Worm (Caenorhabditis elegans) whole organism, midembryonic: ENCODE measurements around the gene tpk-1.

Experiments used
- T22C8.4 ChIP-seq: fragments of 200-800 bp; sonication (Bioruptor generic); IDR thresholded peaks from 2 replicates; pipeline ENCODE4 v1.3.6; 2022; ENCODE audit warnings: missing genetic modification characterization, missing compliant biosample characterization
- cog-1 ChIP-seq: sonication (generic microtip); optimal IDR thresholded peaks from 2 replicates; lab custom pipeline; 2016; ENCODE audit warnings: missing genetic modification characterization, missing compliant biosample characterization
- flt-1 ChIP-seq: fragments of 200-800 bp; sonication (Bioruptor generic); IDR thresholded peaks from 2 replicates; pipeline ENCODE4 v1.3.6; 2022; ENCODE audit warnings: missing genetic modification characterization, missing compliant biosample characterization
- klf-2 ChIP-seq: fragments of 200-800 bp; sonication (Bioruptor generic); conservative IDR thresholded peaks from 2 replicates; pipeline ENCODE4 v1.3.6; 2022; ENCODE audit warnings: missing genetic modification reagents, missing genetic modification characterization, missing compliant biosample characterization
- med-1 ChIP-seq: sonication (generic microtip); optimal IDR thresholded peaks from 2 replicates; lab custom pipeline; 2017; ENCODE audit warnings: missing genetic modification characterization, mild to moderate bottlenecking, missing compliant biosample characterization, antibody characterized with exemption, missing genetic modification reagents; ENCODE audit not compliant: insufficient read depth
- ref-1 ChIP-seq: fragments of 200-800 bp; sonication (Bioruptor generic); conservative IDR thresholded peaks from 2 replicates; pipeline ENCODE4 v1.3.6; 2022; ENCODE audit warnings: missing genetic modification reagents, missing genetic modification characterization, missing compliant biosample characterization
- tab-1 ChIP-seq: fragments of 200-800 bp; sonication (Bioruptor generic); IDR thresholded peaks from 2 replicates; pipeline ENCODE4 v1.3.6; 2022; ENCODE audit warnings: missing genetic modification characterization, missing compliant biosample characterization
- ztf-29 ChIP-seq: fragments of 200-800 bp; sonication (Bioruptor generic); IDR thresholded peaks from 2 replicates; pipeline ENCODE4 v1.3.6; 2022; ENCODE audit warnings: missing genetic modification reagents, missing genetic modification characterization, missing compliant biosample characterization

DNA sequence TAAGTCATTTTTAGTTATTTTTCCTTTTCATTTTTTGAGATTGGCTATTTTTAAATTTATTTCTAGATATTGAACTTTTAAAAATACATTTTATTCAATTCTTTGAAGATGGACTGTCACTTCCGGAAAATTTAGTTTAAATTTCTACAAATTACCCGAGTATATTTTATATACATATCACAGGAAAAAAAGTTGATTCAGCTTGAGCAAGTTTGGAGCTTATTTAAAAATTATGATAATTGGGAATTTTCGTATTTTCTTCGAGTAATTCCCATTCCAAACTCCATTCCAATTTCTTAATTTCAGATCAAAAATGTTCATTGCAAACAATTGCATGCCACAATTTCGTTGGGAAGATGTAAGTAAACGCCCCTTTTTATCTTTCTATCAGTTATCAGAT is 17.8 kb downstream of the tpk-1 start, which contains the start of gene arrd-15:
- TF ChIP-seq klf-2 (GFP tag; lab: Robert Waterston, UW) (no peak), tab-1 (GFP tag; lab: Robert Waterston, UW) (no peak), med-1 (GFP tag; lab: Kevin White, UChicago) (no peak), ref-1 (GFP tag; lab: Robert Waterston, UW) (no peak), cog-1 (tag; lab: Kevin White, UChicago) (no peak), flt-1 (no peak), ztf-29 (GFP tag; lab: Robert Waterston, UW) (no peak), T22C8.4 (no peak)
